Fruit fly (Drosophila melanogaster) whole organism, pupa: Measurements from ENCODE around the gene CG13012.
A peak's percentile ranks its signal among the peaks of the same experiment; 100 is the strongest.

Experiments used
- CG10348 ChIP-seq: fragments of 200-800 bp; sonication (Bioruptor generic); IDR thresholded peaks from 2 replicates; pipeline ENCODE4 v1.3.6; 2022; ENCODE audit warnings: missing biosample characterization, missing genetic modification characterization
- CG12605 ChIP-seq: fragments of 200-800 bp; sonication (Bioruptor generic); IDR thresholded peaks from 2 replicates; pipeline ENCODE4 v1.3.6; 2022; ENCODE audit warnings: missing biosample characterization, missing genetic modification characterization
- CG13204 ChIP-seq: fragments of 200-800 bp; sonication (Bioruptor generic); optimal IDR thresholded peaks from 2 replicates; lab custom pipeline; 2018; ENCODE audit warnings: missing biosample characterization, mild to moderate bottlenecking, missing genetic modification characterization, moderate library complexity
- CG14655 ChIP-seq: fragments of 200-800 bp; sonication (Bioruptor generic); optimal IDR thresholded peaks from 3 replicates; lab custom pipeline; 2017; ENCODE audit warnings: mild to moderate bottlenecking, missing biosample characterization, missing genetic modification reagents, missing genetic modification characterization
- CG15710 ChIP-seq: fragments of 200-800 bp; sonication (Bioruptor generic); optimal IDR thresholded peaks from 2 replicates; lab custom pipeline; 2018; ENCODE audit warnings: missing biosample characterization, mild to moderate bottlenecking, missing genetic modification characterization, moderate library complexity
- CG17806 ChIP-seq: fragments of 200-800 bp; sonication (Bioruptor generic); optimal IDR thresholded peaks from 2 replicates; lab custom pipeline; 2018; ENCODE audit warnings: missing biosample characterization, mild to moderate bottlenecking, missing genetic modification characterization, moderate library complexity
- CG32121 ChIP-seq: fragments of 200-800 bp; sonication (Bioruptor generic); IDR thresholded peaks from 2 replicates; pipeline ENCODE4 v1.3.6; 2022; ENCODE audit warnings: missing biosample characterization, missing genetic modification characterization
- CG34367 ChIP-seq: fragments of 200-800 bp; sonication (Bioruptor generic); optimal IDR thresholded peaks from 2 replicates; lab custom pipeline; 2018; ENCODE audit warnings: missing biosample characterization, mild to moderate bottlenecking, missing genetic modification characterization
- CG4496 ChIP-seq: fragments of 200-800 bp; sonication (Bioruptor generic); IDR thresholded peaks from 3 replicates; pipeline ENCODE4 v1.3.6; 2022; ENCODE audit warnings: missing biosample characterization, missing genetic modification characterization
- CG8159 ChIP-seq: fragments of 200-800 bp; sonication (Bioruptor generic); optimal IDR thresholded peaks from 3 replicates; lab custom pipeline; 2018; ENCODE audit warnings: missing biosample characterization, mild to moderate bottlenecking, missing genetic modification characterization, moderate library complexity
- CG8301 ChIP-seq: fragments of 200-800 bp; sonication (Bioruptor generic); optimal IDR thresholded peaks from 2 replicates; lab custom pipeline; 2018; ENCODE audit warnings: missing biosample characterization, mild to moderate bottlenecking, missing genetic modification characterization
- CG9948 ChIP-seq: fragments of 200-800 bp; sonication (Bioruptor generic); optimal IDR thresholded peaks from 2 replicates; lab custom pipeline; 2018; ENCODE audit warnings: missing biosample characterization, mild to moderate bottlenecking, missing genetic modification characterization, moderate library complexity
- D1 ChIP-seq: fragments of 200-800 bp; sonication (Bioruptor generic); optimal IDR thresholded peaks from 2 replicates; lab custom pipeline; 2018; ENCODE audit warnings: missing biosample characterization, mild to moderate bottlenecking, missing genetic modification characterization, moderate library complexity
- EcR ChIP-seq: fragments of 200-800 bp; sonication (Bioruptor generic); optimal IDR thresholded peaks from 3 replicates; lab custom pipeline; 2019; ENCODE audit warnings: missing biosample characterization, missing genetic modification characterization, mild to moderate bottlenecking, moderate library complexity, missing genetic modification reagents
- Ets98B ChIP-seq: fragments of 200-800 bp; sonication (Bioruptor generic); IDR thresholded peaks from 2 replicates; pipeline ENCODE4 v1.3.6; 2022; ENCODE audit warnings: missing biosample characterization, missing genetic modification characterization
- Pif1A ChIP-seq: fragments of 200-800 bp; sonication (Bioruptor generic); optimal IDR thresholded peaks from 3 replicates; lab custom pipeline; 2016; ENCODE audit warnings: missing biosample characterization, missing genetic modification characterization
- Pif1B ChIP-seq: fragments of 200-800 bp; sonication (Bioruptor generic); optimal IDR thresholded peaks from 3 replicates; lab custom pipeline; 2016; ENCODE audit warnings: missing biosample characterization, missing genetic modification characterization
- Snoo ChIP-seq: fragments of 200-800 bp; sonication (Bioruptor generic); optimal IDR thresholded peaks from 3 replicates; lab custom pipeline; 2017; ENCODE audit warnings: missing biosample characterization, mild to moderate bottlenecking, missing genetic modification characterization, inconsistent platforms
- fd96Ca ChIP-seq: fragments of 200-800 bp; sonication (Bioruptor generic); IDR thresholded peaks from 3 replicates; pipeline ENCODE4 v1.3.6; 2022; ENCODE audit warnings: missing biosample characterization, missing genetic modification characterization
- gl ChIP-seq: fragments of 200-800 bp; sonication (Bioruptor generic); optimal IDR thresholded peaks from 2 replicates; lab custom pipeline; 2018; ENCODE audit warnings: missing biosample characterization, mild to moderate bottlenecking, missing genetic modification characterization

The CG13012 gene

dm6 chrX:16650078-16651063, 26.2 kb downstream of the CG13012 start:
- TF ChIP-seq fd96Ca (GFP tag; lab: Robert Waterston, UW) (peak; percentile 82), Snoo (tag; lab: Kevin White, UChicago) (peak; percentile 58), Pif1B (peak; percentile 60), CG32121 (GFP tag; lab: Robert Waterston, UW) (0 out of 2 replicates have a peak, but pooled peaks have one; percentile 7), D1 (tag; lab: Kevin White, UChicago) (no peak), CG34367 (no peak), CG9948 (tag; lab: Kevin White, UChicago) (no peak), Ets98B (GFP tag; lab: Robert Waterston, UW) (peak; percentile 81), CG14655 (GFP tag; lab: Kevin White, UChicago) (no peak), CG12605 (GFP tag; lab: Robert Waterston, UW) (no peak), CG8159 (tag; lab: Kevin White, UChicago) (no peak), Pif1A (GFP tag; lab: Kevin White, UChicago) (peak; percentile 74), CG4496 (GFP tag; lab: Robert Waterston, UW) (peak; percentile 61; the same call in 2 of the 3 replicates), CG10348 (GFP tag; lab: Robert Waterston, UW) (no peak), CG13204 (GFP tag; lab: Kevin White, UChicago) (no peak)

DNA sequence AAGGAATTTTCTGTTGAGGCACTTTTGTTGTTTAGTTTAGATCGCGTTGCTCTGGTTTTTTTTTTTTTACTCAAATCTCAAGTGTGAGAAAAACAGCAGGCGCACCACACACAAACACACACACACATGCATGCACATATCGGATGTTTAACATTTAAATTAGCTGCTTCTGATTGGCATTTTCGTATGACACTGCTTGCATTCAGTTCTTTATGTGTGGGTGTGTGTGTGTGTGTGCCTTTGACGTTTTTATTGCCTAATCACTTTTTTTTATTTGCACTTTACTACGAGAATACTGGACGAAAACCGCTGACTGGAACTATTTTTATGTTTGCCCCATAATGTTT, 28.1 kb downstream of the CG13012 start:
- no peak for TF ChIP-seq Ets98B (GFP tag; lab: Robert Waterston, UW)
- 0 out of 2 replicates have a peak, but pooled peaks have one; percentile 14 for TF ChIP-seq CG32121 (GFP tag; lab: Robert Waterston, UW)
- TF ChIP-seq EcR (GFP tag; lab: Kevin White, UChicago), result no peak

DNA sequence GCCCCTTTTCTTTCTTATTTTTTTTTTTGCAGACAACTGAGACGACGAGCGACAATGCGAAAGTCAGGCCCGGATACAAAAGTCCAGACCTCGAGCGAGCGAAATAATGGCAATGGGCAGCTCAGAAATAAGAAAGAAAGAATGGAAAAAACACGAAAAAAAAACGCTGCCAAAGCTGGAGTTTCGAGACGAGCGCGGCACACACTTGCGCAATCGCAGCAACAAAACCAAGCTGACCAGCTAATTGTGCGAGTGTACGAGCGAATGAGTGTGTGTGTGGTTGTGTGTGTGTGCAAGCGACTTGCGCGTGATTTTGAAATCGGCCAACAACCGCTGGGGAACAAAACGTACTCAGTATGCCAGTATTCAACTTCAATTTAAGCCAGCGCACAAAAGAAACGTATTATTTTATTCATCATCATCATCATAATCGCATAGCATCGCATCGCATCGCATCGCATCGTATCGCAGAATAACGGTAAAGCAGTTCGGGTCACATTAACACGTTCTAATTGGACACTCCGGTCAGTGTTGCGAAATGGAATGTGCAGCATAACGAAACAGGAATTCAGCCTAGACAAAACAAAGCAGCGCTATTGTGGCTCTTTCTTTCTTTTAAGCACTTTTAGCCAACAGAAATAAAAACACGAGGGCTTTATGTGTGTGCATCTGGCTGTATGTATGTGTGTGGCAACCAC, 28.7 kb downstream of the CG13012 start:
- TF ChIP-seq CG12605 (GFP tag; lab: Robert Waterston, UW) (peak; percentile 17; the same call in 1 of the 2 replicates), EcR (GFP tag; lab: Kevin White, UChicago) (peak; percentile 72), CG15710 (tag; lab: Kevin White, UChicago) (no peak), CG17806 (tag; lab: Kevin White, UChicago) (no peak), CG10348 (GFP tag; lab: Robert Waterston, UW) (no peak), CG13204 (GFP tag; lab: Kevin White, UChicago) (peak; percentile 61), D1 (tag; lab: Kevin White, UChicago) (no peak), gl (tag; lab: Kevin White, UChicago) (peak; percentile 7), fd96Ca (GFP tag; lab: Robert Waterston, UW) (no peak), CG8159 (tag; lab: Kevin White, UChicago) (no peak), CG8301 (no peak), Ets98B (GFP tag; lab: Robert Waterston, UW) (peak; percentile 9; the same call in 1 of the 2 replicates), Pif1B (peak; percentile 26), CG34367 (no peak), CG14655 (GFP tag; lab: Kevin White, UChicago) (no peak), CG32121 (GFP tag; lab: Robert Waterston, UW) (no peak)

DNA sequence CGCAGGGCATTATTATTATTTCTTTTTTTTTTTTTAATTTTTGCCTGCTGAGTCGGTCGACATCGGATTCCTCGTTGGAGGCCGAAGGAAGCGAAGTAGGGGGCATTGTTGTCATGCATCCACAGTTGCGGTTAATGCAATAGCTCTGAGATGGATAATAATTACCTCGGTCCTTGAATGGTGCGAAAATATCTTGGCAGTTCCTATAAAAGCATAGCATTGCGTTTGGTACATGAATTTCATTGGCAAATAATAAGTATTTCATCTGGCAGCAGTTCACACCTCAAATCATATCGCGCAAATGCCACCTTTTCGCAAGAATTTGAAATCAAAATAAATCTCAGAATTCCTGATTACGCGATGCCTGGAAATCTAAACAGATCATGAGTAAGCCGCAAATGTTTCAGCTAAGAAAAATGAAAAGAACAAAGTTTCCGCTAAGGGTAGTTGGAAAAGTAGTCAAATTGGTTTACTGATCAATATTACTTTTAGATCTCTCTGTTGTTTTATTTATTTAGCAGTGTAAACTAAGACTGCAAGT, 29.4 kb downstream of the CG13012 start:
- no peak for TF ChIP-seq CG8301
- no peak for TF ChIP-seq EcR (GFP tag; lab: Kevin White, UChicago)
- TF ChIP-seq Pif1A (GFP tag; lab: Kevin White, UChicago), result no peak
- peak; percentile 18 for TF ChIP-seq CG15710 (tag; lab: Kevin White, UChicago)
- TF ChIP-seq CG9948 (tag; lab: Kevin White, UChicago), result peak; percentile 38
- peak; percentile 30 for TF ChIP-seq Snoo (tag; lab: Kevin White, UChicago)
- TF ChIP-seq CG8159 (tag; lab: Kevin White, UChicago), result peak; percentile 36
- no peak for TF ChIP-seq CG14655 (GFP tag; lab: Kevin White, UChicago)
- TF ChIP-seq CG32121 (GFP tag; lab: Robert Waterston, UW), result no peak

DNA sequence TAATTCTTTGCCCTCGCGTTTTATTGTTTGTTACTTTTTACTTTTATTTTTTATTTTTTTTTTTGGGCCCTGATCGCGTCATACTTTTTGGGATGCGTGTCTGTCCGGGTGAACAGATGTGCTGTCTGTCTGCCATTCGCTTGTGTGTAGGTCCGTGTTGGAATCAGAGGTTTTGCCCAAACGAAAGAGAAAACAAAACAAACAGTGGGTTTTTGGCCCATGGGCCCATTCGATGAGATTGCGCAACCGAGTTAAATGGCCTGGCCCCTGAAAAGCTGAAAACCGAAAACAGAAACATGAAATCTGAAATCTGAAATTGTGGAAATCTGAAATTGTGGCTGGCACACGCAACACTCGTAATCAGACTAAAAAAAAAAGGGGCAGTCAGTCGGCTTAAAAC, 31.1 kb downstream of the CG13012 start:
- TF ChIP-seq CG9948 (tag; lab: Kevin White, UChicago) (no peak), D1 (tag; lab: Kevin White, UChicago) (no peak), EcR (GFP tag; lab: Kevin White, UChicago) (no peak), CG14655 (GFP tag; lab: Kevin White, UChicago) (no peak), CG12605 (GFP tag; lab: Robert Waterston, UW) (no peak), CG13204 (GFP tag; lab: Kevin White, UChicago) (no peak), CG32121 (GFP tag; lab: Robert Waterston, UW) (no peak), CG15710 (tag; lab: Kevin White, UChicago) (no peak), fd96Ca (GFP tag; lab: Robert Waterston, UW) (no peak), CG17806 (tag; lab: Kevin White, UChicago) (no peak), CG10348 (GFP tag; lab: Robert Waterston, UW) (no peak), Snoo (tag; lab: Kevin White, UChicago) (no peak), Pif1A (GFP tag; lab: Kevin White, UChicago) (no peak)
